Worm (Caenorhabditis elegans): ENCODE data around the gene Y110A2AL.4.

Gene Y110A2AL.4

ce11 chrII:2824169-2824568 is 14.9 kb upstream of the Y110A2AL.4 start, which contains the start of the genes K12H6.4 and K12H6.9:
Gene K12H6.4 (minus strand): TSS chrII:2824269.
Gene K12H6.9 (plus strand): TSS chrII:2824404.
- TF ChIP-seq tbx-11 (GFP tag; IDR thresholded peaks at IDR 0.05) (no peak), sea-1 (GFP tag; conservative IDR thresholded peaks at IDR 0.05) (no peak), hnd-1 (tag; optimal IDR thresholded peaks at IDR 0.05) (no peak), scrt-1 (GFP tag; IDR thresholded peaks at IDR 0.05) (no peak), flt-1 (GFP tag; IDR thresholded peaks at IDR 0.05) (no peak), aly-1 (tag; optimal IDR thresholded peaks at IDR 0.05) (no peak), hmg-4 (GFP tag; optimal IDR thresholded peaks at IDR 0.05) (no peak), pes-1 (GFP tag; IDR thresholded peaks at IDR 0.05) (no peak), ets-7 (tag; optimal IDR thresholded peaks at IDR 0.05) (no peak), hmbx-1 (tag; optimal IDR thresholded peaks at IDR 0.05) (no peak), tbx-37 (GFP tag; conservative IDR thresholded peaks at IDR 0.05) (no peak), ceh-13 (GFP tag; optimal IDR thresholded peaks at IDR 0.05) (no peak), ceh-36 (tag; optimal IDR thresholded peaks at IDR 0.05) (no peak), B0310.2 (tag; optimal IDR thresholded peaks at IDR 0.05) (no peak), ama-1 (optimal IDR thresholded peaks at IDR 0.05) (no peak), tra-4 (tag; optimal IDR thresholded peaks at IDR 0.05) (no peak), F13C5.2 (tag; optimal IDR thresholded peaks at IDR 0.05) (no peak)

ce11 chrII:2826073-2826472 is 13.0 kb upstream of the Y110A2AL.4 start, which contains the start of gene K12H6.5:
Gene K12H6.5 (minus strand): TSS chrII:2826173.
- no peak for TF ChIP-seq F13C5.2 (tag; optimal IDR thresholded peaks at IDR 0.05)

ce11 chrII:2827859-2828403 is 11.2 kb upstream of the Y110A2AL.4 start, which contains the start of gene K12H6.8:
Gene K12H6.8 (plus strand): TSS chrII:2827896.
- TF ChIP-seq ama-1 (optimal IDR thresholded peaks at IDR 0.05) (peak; percentile 73), hnd-1 (tag; optimal IDR thresholded peaks at IDR 0.05) (no peak)

ce11 chrII:2829482-2829881 is 9.6 kb upstream of the Y110A2AL.4 start:
- TF ChIP-seq aly-1 (tag; optimal IDR thresholded peaks at IDR 0.05) (no peak), B0310.2 (tag; optimal IDR thresholded peaks at IDR 0.05) (no peak), ceh-13 (GFP tag; optimal IDR thresholded peaks at IDR 0.05) (no peak), sea-1 (GFP tag; conservative IDR thresholded peaks at IDR 0.05) (no peak), ama-1 (optimal IDR thresholded peaks at IDR 0.05) (no peak), F13C5.2 (tag; optimal IDR thresholded peaks at IDR 0.05) (no peak), hnd-1 (tag; optimal IDR thresholded peaks at IDR 0.05) (no peak)

- TF ChIP-seq hnd-1 (tag; optimal IDR thresholded peaks at IDR 0.05) (no peak), ceh-36 (tag; optimal IDR thresholded peaks at IDR 0.05) (no peak), scrt-1 (GFP tag; IDR thresholded peaks at IDR 0.05) (no peak), hmg-4 (GFP tag; optimal IDR thresholded peaks at IDR 0.05) (no peak), hmbx-1 (tag; optimal IDR thresholded peaks at IDR 0.05) (no peak), F13C5.2 (tag; optimal IDR thresholded peaks at IDR 0.05) (no peak), ceh-13 (GFP tag; optimal IDR thresholded peaks at IDR 0.05) (no peak), pes-1 (GFP tag; IDR thresholded peaks at IDR 0.05) (no peak), sea-1 (GFP tag; conservative IDR thresholded peaks at IDR 0.05) (no peak), tbx-11 (GFP tag; IDR thresholded peaks at IDR 0.05) (no peak), B0310.2 (tag; optimal IDR thresholded peaks at IDR 0.05) (no peak), tbx-37 (GFP tag; conservative IDR thresholded peaks at IDR 0.05) (no peak), aly-1 (tag; optimal IDR thresholded peaks at IDR 0.05) (no peak), ets-7 (tag; optimal IDR thresholded peaks at IDR 0.05) (no peak), tra-4 (tag; optimal IDR thresholded peaks at IDR 0.05) (no peak)
These were observed 9.0 kb upstream of the Y110A2AL.4 start for ce11 chrII:2830144-2830543.

ce11 chrII:2831173-2831572 is 7.9 kb upstream of the Y110A2AL.4 start, which contains the start of gene K12H6.6:
Gene K12H6.6 (minus strand): TSS chrII:2831233.
- TF ChIP-seq tbx-37 (GFP tag; conservative IDR thresholded peaks at IDR 0.05) (no peak), tbx-11 (GFP tag; IDR thresholded peaks at IDR 0.05) (no peak), F13C5.2 (tag; optimal IDR thresholded peaks at IDR 0.05) (no peak), sea-1 (GFP tag; conservative IDR thresholded peaks at IDR 0.05) (no peak), flt-1 (GFP tag; IDR thresholded peaks at IDR 0.05) (no peak), hmg-4 (GFP tag; optimal IDR thresholded peaks at IDR 0.05) (no peak)

ce11 chrII:2832098-2832497 is 7.0 kb upstream of the Y110A2AL.4 start:
- no peak for TF ChIP-seq tbx-11 (GFP tag; IDR thresholded peaks at IDR 0.05)
- no peak for TF ChIP-seq ceh-36 (tag; optimal IDR thresholded peaks at IDR 0.05)
- TF ChIP-seq B0310.2 (tag; optimal IDR thresholded peaks at IDR 0.05): no peak
- TF ChIP-seq scrt-1 (GFP tag; IDR thresholded peaks at IDR 0.05): no peak
- TF ChIP-seq hmg-4 (GFP tag; optimal IDR thresholded peaks at IDR 0.05): no peak
- TF ChIP-seq flt-1 (GFP tag; IDR thresholded peaks at IDR 0.05): no peak
- TF ChIP-seq pes-1 (GFP tag; IDR thresholded peaks at IDR 0.05): no peak
- TF ChIP-seq F13C5.2 (tag; optimal IDR thresholded peaks at IDR 0.05): no peak
- no peak for TF ChIP-seq aly-1 (tag; optimal IDR thresholded peaks at IDR 0.05)
- no peak for TF ChIP-seq ceh-13 (GFP tag; optimal IDR thresholded peaks at IDR 0.05)
- no peak for TF ChIP-seq ama-1 (optimal IDR thresholded peaks at IDR 0.05)
- TF ChIP-seq tbx-37 (GFP tag; conservative IDR thresholded peaks at IDR 0.05): no peak
- TF ChIP-seq hmbx-1 (tag; optimal IDR thresholded peaks at IDR 0.05): no peak
- no peak for TF ChIP-seq sea-1 (GFP tag; conservative IDR thresholded peaks at IDR 0.05)

- TF ChIP-seq ceh-36 (tag; optimal IDR thresholded peaks at IDR 0.05) (no peak), hmg-4 (GFP tag; optimal IDR thresholded peaks at IDR 0.05) (peak; percentile 9)
These were observed 6.6 kb upstream of the Y110A2AL.4 start for ce11 chrII:2832539-2832938.
